Fruit fly (Drosophila melanogaster) whole organism, pupa: Measurements from ENCODE around the gene Blm.

ENCODE experiments used
- CG12605 ChIP-seq: fragments of 200-800 bp; sonication (Bioruptor generic); IDR thresholded peaks from 2 replicates; pipeline ENCODE4 v1.3.6; 2022; ENCODE audit warnings: missing biosample characterization, missing genetic modification characterization
- CG13204 ChIP-seq: fragments of 200-800 bp; sonication (Bioruptor generic); optimal IDR thresholded peaks from 2 replicates; lab custom pipeline; 2018; ENCODE audit warnings: missing biosample characterization, mild to moderate bottlenecking, missing genetic modification characterization, moderate library complexity
- CG32121 ChIP-seq: fragments of 200-800 bp; sonication (Bioruptor generic); IDR thresholded peaks from 2 replicates; pipeline ENCODE4 v1.3.6; 2022; ENCODE audit warnings: missing biosample characterization, missing genetic modification characterization
- CG9948 ChIP-seq: fragments of 200-800 bp; sonication (Bioruptor generic); optimal IDR thresholded peaks from 2 replicates; lab custom pipeline; 2018; ENCODE audit warnings: missing biosample characterization, mild to moderate bottlenecking, missing genetic modification characterization, moderate library complexity
- D1 ChIP-seq: fragments of 200-800 bp; sonication (Bioruptor generic); optimal IDR thresholded peaks from 2 replicates; lab custom pipeline; 2018; ENCODE audit warnings: missing biosample characterization, mild to moderate bottlenecking, missing genetic modification characterization, moderate library complexity
- EcR ChIP-seq: fragments of 200-800 bp; sonication (Bioruptor generic); optimal IDR thresholded peaks from 3 replicates; lab custom pipeline; 2019; ENCODE audit warnings: missing biosample characterization, missing genetic modification characterization, mild to moderate bottlenecking, moderate library complexity, missing genetic modification reagents
- Ets98B ChIP-seq: fragments of 200-800 bp; sonication (Bioruptor generic); IDR thresholded peaks from 2 replicates; pipeline ENCODE4 v1.3.6; 2022; ENCODE audit warnings: missing biosample characterization, missing genetic modification characterization
- Pif1A ChIP-seq: fragments of 200-800 bp; sonication (Bioruptor generic); optimal IDR thresholded peaks from 3 replicates; lab custom pipeline; 2016; ENCODE audit warnings: missing biosample characterization, missing genetic modification characterization
- Snoo ChIP-seq: fragments of 200-800 bp; sonication (Bioruptor generic); optimal IDR thresholded peaks from 3 replicates; lab custom pipeline; 2017; ENCODE audit warnings: missing biosample characterization, mild to moderate bottlenecking, missing genetic modification characterization, inconsistent platforms

dm6 chr3R:11751756-11752155 is 10.2 kb upstream of the Blm start:
- no peak for TF ChIP-seq CG9948 (tag; lab: Kevin White, UChicago)
- no peak for TF ChIP-seq Pif1A (GFP tag; lab: Kevin White, UChicago)
- no peak for TF ChIP-seq CG13204 (GFP tag; lab: Kevin White, UChicago)
- TF ChIP-seq CG32121 (GFP tag; lab: Robert Waterston, UW), result no peak
- no peak for TF ChIP-seq Ets98B (GFP tag; lab: Robert Waterston, UW)
- no peak for TF ChIP-seq CG12605 (GFP tag; lab: Robert Waterston, UW)
- no peak for TF ChIP-seq Snoo (tag; lab: Kevin White, UChicago)
- TF ChIP-seq D1 (tag; lab: Kevin White, UChicago), result no peak
- TF ChIP-seq EcR (GFP tag; lab: Kevin White, UChicago), result no peak
